Fruit fly (Drosophila melanogaster): Measurements from ENCODE around the gene CG5555.

The CG5555 gene

DNA sequence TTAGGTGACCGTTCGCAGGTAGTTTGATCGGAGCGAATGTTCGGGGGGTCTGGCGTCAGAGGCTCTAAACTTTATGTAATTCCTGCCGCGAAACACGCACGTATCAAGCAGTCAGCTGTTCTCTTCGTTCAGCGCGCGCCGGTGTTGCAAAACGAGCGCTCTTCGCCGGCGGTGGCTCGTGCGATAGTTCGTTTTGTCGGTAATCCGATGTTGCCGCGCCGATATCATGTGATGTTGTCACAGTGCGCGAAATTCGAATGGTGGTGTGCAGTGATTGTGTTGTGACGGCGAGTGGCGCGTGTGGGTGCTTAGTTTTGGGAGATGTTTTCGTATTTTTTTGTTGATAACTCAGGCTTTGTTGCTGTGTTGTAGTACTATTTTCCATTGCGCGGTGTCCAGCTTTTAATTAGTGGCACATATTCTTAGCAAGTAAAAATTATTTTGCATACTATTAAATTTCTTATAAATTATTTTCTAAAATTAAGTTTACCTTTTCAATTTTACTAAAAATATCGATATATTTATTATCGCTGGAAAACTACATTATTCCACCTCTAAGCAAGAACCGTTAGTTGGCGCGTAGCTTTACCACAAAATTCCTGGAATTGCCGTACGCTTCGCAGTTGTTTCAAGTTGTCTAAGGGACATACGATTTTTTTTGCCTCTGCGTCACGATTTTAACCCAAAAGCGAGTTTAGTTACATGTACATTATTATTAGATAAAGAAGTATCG lies 23.5 kb downstream of the CG5555 start, which contains the start of gene nanos (continued):
- TF ChIP-seq Spps (tag; optimal IDR thresholded peaks at IDR 0.05) (no peak), CG3995 (GFP tag; optimal IDR thresholded peaks at IDR 0.05) (peak; percentile 99), Dad (GFP tag; optimal IDR thresholded peaks at IDR 0.05) (peak; percentile 80), sd (tag; optimal IDR thresholded peaks at IDR 0.05) (peak; percentile 43), Poxn (GFP tag; IDR thresholded peaks at IDR 0.05) (no peak; the same call in 1 of the 2 replicates), ara (GFP tag; IDR thresholded peaks at IDR 0.05) (peak; percentile 55), Meics (GFP tag; optimal IDR thresholded peaks at IDR 0.05) (peak; percentile 49), CG6765 (GFP tag; optimal IDR thresholded peaks at IDR 0.05) (no peak), CG9797 (GFP tag; optimal IDR thresholded peaks at IDR 0.05) (peak; percentile 58), CG11085 (GFP tag; IDR thresholded peaks at IDR 0.05) (peak; percentile 57; the same call in 1 of the 2 replicates), sr (GFP tag; IDR thresholded peaks at IDR 0.05) (peak; percentile 45; the same call in 1 of the 3 replicates), CG11695 (GFP tag; IDR thresholded peaks at IDR 0.05) (no peak), CG8388 (GFP tag; optimal IDR thresholded peaks at IDR 0.05) (no peak), CG3407 (GFP tag; optimal IDR thresholded peaks at IDR 0.05) (no peak), CG10321 (GFP tag; IDR thresholded peaks at IDR 0.05) (0 out of 2 replicates have a peak, but pooled peaks have one; percentile 29), dati (GFP tag; IDR thresholded peaks at IDR 0.05) (no peak), CG5245 (GFP tag; optimal IDR thresholded peaks at IDR 0.05) (no peak), Sry-β (GFP tag; optimal IDR thresholded peaks at IDR 0.05) (no peak), CG2116 (GFP tag; optimal IDR thresholded peaks at IDR 0.05) (peak; percentile 88), jing (GFP tag; optimal IDR thresholded peaks at IDR 0.05) (no peak), CG7372 (GFP tag; IDR thresholded peaks at IDR 0.05) (peak; percentile 38; the same call in 1 of the 2 replicates), CG14441 (GFP tag; IDR thresholded peaks at IDR 0.05) (peak; percentile 64), Xrp1 (GFP tag; IDR thresholded peaks at IDR 0.05) (peak; percentile 46; the same call in 1 of the 2 replicates), sima (GFP tag; optimal IDR thresholded peaks at IDR 0.05) (no peak), CG5180 (GFP tag; optimal IDR thresholded peaks at IDR 0.05) (no peak), B-H1 (GFP tag; IDR thresholded peaks at IDR 0.05) (no peak), ATbp (GFP tag; optimal IDR thresholded peaks at IDR 0.05) (no peak), B-H2 (GFP tag; optimal IDR thresholded peaks at IDR 0.05) (peak; percentile 82), bbx (GFP tag; IDR thresholded peaks at IDR 0.05; ENCODE audit: partially characterized antibody) (peak; percentile 99), Nf-YB (GFP tag; optimal IDR thresholded peaks at IDR 0.05) (no peak), nerfin-2 (GFP tag; IDR thresholded peaks at IDR 0.05; ENCODE audit: partially characterized antibody) (peak; percentile 96), CG10979 (tag; optimal IDR thresholded peaks at IDR 0.05) (peak; percentile 12), row (GFP tag; IDR thresholded peaks at IDR 0.05) (peak; percentile 78), tup (GFP tag; optimal IDR thresholded peaks at IDR 0.05) (peak; percentile 41), CG13424 (tag; optimal IDR thresholded peaks at IDR 0.05) (peak; percentile 47), Lhr (GFP tag; optimal IDR thresholded peaks at IDR 0.05) (peak; percentile 56), CG4360 (GFP tag; IDR thresholded peaks at IDR 0.05) (peak; percentile 9; the same call in 1 of the 2 replicates), tio (GFP tag; optimal IDR thresholded peaks at IDR 0.05) (no peak), CG31224 (GFP tag; IDR thresholded peaks at IDR 0.05) (peak; percentile 54), CG11504 (tag; optimal IDR thresholded peaks at IDR 0.05) (peak; percentile 54), CG12071 (GFP tag; optimal IDR thresholded peaks at IDR 0.05) (no peak), CG13123 (GFP tag; optimal IDR thresholded peaks at IDR 0.05) (peak; percentile 41), slp2 (GFP tag; optimal IDR thresholded peaks at IDR 0.05) (no peak), Kr (GFP tag; optimal IDR thresholded peaks at IDR 0.05) (no peak), otp (GFP tag; IDR thresholded peaks at IDR 0.05) (no peak), Opbp (GFP tag; IDR thresholded peaks at IDR 0.05; ENCODE audit: partially characterized antibody) (peak; percentile 99), CG18476 (GFP tag; optimal IDR thresholded peaks at IDR 0.05) (peak; percentile 33), sqz (GFP tag; optimal IDR thresholded peaks at IDR 0.05) (no peak), CG8089 (GFP tag; optimal IDR thresholded peaks at IDR 0.05) (no peak)
